Worm (Caenorhabditis elegans) whole organism, L1 larva: ENCODE results near the gene lig-1.

ENCODE experiments used
- aly-2 ChIP-seq: fragments of 150-350 bp; optimal IDR thresholded peaks from 2 replicates; lab custom pipeline; 2014; ENCODE audit warnings: missing biosample characterization, missing genetic modification characterization
- ces-1 ChIP-seq: fragments of 150-350 bp; optimal IDR thresholded peaks from 2 replicates; lab custom pipeline; 2014; ENCODE audit warnings: missing biosample characterization, missing genetic modification reagents, missing genetic modification characterization
- egl-27 ChIP-seq, 2 experiments: fragments of 150-350 bp in 1 of 2; sonication (generic microtip); optimal IDR thresholded peaks; 3 replicates each; lab custom pipeline; 2017 to 2018; ENCODE audit warnings: missing biosample characterization in 2 of 2, missing genetic modification characterization in 2 of 2, missing genetic modification reagents in 2 of 2
- fos-1 ChIP-seq: fragments of 150-350 bp; optimal IDR thresholded peaks from 2 replicates; lab custom pipeline; 2014; ENCODE audit warnings: missing biosample characterization, missing genetic modification characterization
- hpl-2 ChIP-seq: fragments of 150-350 bp; optimal IDR thresholded peaks from 2 replicates; lab custom pipeline; 2014; ENCODE audit warnings: missing biosample characterization, missing genetic modification reagents, missing genetic modification characterization
- jun-1 ChIP-seq: fragments of 150-350 bp; optimal IDR thresholded peaks from 2 replicates; lab custom pipeline; 2014; ENCODE audit warnings: missing biosample characterization, missing genetic modification reagents, missing genetic modification characterization
- lin-13 ChIP-seq: fragments of 150-350 bp; optimal IDR thresholded peaks from 2 replicates; lab custom pipeline; 2014; ENCODE audit warnings: missing biosample characterization, missing genetic modification reagents, missing genetic modification characterization
- lin-15B ChIP-seq: fragments of 150-350 bp; sonication (generic microtip); optimal IDR thresholded peaks from 3 replicates; lab custom pipeline; 2014; ENCODE audit warnings: missing biosample characterization, missing genetic modification characterization
- mdl-1 ChIP-seq, 2 experiments: fragments of 150-350 bp; optimal IDR thresholded peaks; 2 replicates each; lab custom pipeline; 2014 to 2017; ENCODE audit warnings: missing biosample characterization in 2 of 2, missing genetic modification characterization in 2 of 2, inconsistent platforms in 1 of 2
- nhr-11 ChIP-seq: fragments of 150-350 bp; optimal IDR thresholded peaks from 2 replicates; lab custom pipeline; 2014; ENCODE audit warnings: missing biosample characterization, missing genetic modification characterization
- nhr-84 ChIP-seq: sonication (generic microtip); optimal IDR thresholded peaks from 2 replicates; lab custom pipeline; 2017; ENCODE audit warnings: missing biosample characterization, missing genetic modification characterization
- rnt-1 ChIP-seq: sonication (generic microtip); optimal IDR thresholded peaks from 2 replicates; lab custom pipeline; 2016; ENCODE audit warnings: mild to moderate bottlenecking, missing genetic modification characterization, moderate library complexity, missing compliant biosample characterization
- skn-1 ChIP-seq: fragments of 150-350 bp; optimal IDR thresholded peaks from 2 replicates; lab custom pipeline; 2014; ENCODE audit warnings: missing biosample characterization, missing genetic modification characterization
- unc-62 ChIP-seq: fragments of 150-350 bp; optimal IDR thresholded peaks from 2 replicates; lab custom pipeline; 2014; ENCODE audit warnings: missing biosample characterization, missing genetic modification reagents, missing genetic modification characterization

DNA sequence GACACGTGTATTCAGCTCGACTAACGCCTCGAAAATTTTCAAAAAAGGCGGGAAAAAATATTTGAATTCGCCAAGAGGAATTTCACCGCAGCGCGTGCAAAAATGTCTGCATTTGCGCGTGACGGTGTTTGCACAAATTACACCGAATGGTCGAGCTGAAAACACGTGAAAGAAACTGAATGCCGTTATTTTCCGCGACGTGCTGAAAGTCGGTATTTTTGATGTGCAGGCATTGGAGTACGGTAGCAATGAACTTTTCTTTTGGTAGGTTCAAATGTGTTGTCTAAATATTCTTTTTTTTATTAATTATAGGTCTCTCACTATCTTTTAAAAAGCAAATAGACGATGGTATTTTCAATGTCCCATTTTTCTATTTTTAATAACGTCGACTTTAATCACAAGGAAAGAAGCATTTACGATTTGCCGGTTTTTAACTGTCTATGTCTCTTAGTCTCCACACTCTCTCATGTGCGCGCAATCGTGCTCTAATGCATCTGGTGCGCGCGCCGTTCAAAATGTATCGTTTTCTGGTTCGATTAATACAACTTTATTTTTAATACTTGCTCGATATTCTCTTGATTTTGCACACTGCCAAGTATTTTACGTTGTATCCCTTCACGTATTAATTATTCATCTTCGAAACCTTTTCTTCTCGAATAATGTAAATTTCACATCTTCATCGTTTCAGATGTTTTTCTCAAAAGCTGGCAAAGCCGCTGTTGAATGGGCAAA lies at the start of gene lig-1, which contains the start of gene C29A12.1:
- TF ChIP-seq aly-2 (tag; lab: Kevin White, UChicago) (no peak), egl-27 (tag; optimal IDR thresholded peaks at IDR 0.05; lab: Kevin White, UChicago) (no peak), ces-1 (GFP tag; lab: Kevin White, UChicago) (no peak), mdl-1 (tag; optimal IDR thresholded peaks at IDR 0.05; lab: Kevin White, UChicago) (peak in 1 of 2 experiments; percentile 46), hpl-2 (GFP tag; lab: Kevin White, UChicago) (no peak), lin-13 (GFP tag; lab: Kevin White, UChicago) (no peak), skn-1 (tag; lab: Kevin White, UChicago) (peak; percentile 30), nhr-84 (tag; lab: Kevin White, UChicago) (no peak), jun-1 (no peak), fos-1 (no peak), lin-15B (tag; lab: Kevin White, UChicago) (peak; percentile 42), rnt-1 (tag; lab: Kevin White, UChicago) (no peak), unc-62 (GFP tag; lab: Kevin White, UChicago) (no peak), nhr-11 (tag; lab: Kevin White, UChicago) (no peak)
